Fruit fly (Drosophila melanogaster): ENCODE measurements around the gene CG11249.

DNA sequence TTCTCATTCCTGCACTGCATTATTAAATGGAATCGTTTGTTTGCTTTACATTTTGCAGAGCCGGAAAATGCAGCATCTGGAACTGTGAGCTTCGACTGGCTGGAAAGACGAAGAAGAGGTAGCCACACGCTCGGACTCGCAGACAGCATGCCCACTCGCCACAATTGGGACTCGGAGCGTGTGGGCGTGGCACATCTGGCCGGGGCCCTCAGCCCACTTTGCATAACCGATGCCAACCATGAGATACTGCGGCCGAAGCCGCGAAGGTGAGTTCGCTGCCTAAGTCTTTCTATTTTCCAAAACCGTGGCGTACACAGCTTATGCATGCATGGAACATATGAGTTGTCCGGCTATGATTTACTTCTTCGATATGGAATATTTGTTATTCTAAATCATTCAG is 19.8 kb upstream of the CG11249 start:
- TF ChIP-seq CG9705 (GFP tag; optimal IDR thresholded peaks at IDR 0.05), result no peak
- TF ChIP-seq sage (GFP tag; optimal IDR thresholded peaks at IDR 0.05), result no peak
- TF ChIP-seq brk (GFP tag; optimal IDR thresholded peaks at IDR 0.05), result no peak
- TF ChIP-seq br (GFP tag; optimal IDR thresholded peaks at IDR 0.05), result no peak
- TF ChIP-seq GATAd (GFP tag; optimal IDR thresholded peaks at IDR 0.05), result no peak
- no peak for TF ChIP-seq OdsH (GFP tag; optimal IDR thresholded peaks at IDR 0.05)

Data from whole organism, wandering third instar larva.